Worm (Caenorhabditis elegans) whole organism, L3 larva: ENCODE measurements around the gene adh-5.

Experiments used
- R02D3.7 ChIP-seq: fragments of 150-350 bp; optimal IDR thresholded peaks from 2 replicates; lab custom pipeline; 2014; ENCODE audit warnings: missing biosample characterization, missing genetic modification characterization
- ZK546.5 ChIP-seq: sonication (generic microtip); optimal IDR thresholded peaks from 2 replicates; lab custom pipeline; 2017; ENCODE audit warnings: missing biosample characterization, missing genetic modification characterization
- aly-2 ChIP-seq: fragments of 150-350 bp; optimal IDR thresholded peaks from 2 replicates; lab custom pipeline; 2014; ENCODE audit warnings: missing biosample characterization, missing genetic modification characterization
- ama-1 ChIP-seq: fragments of 150-350 bp; optimal IDR thresholded peaks from 2 replicates; lab custom pipeline; 2018
- ceh-16 ChIP-seq: sonication (generic microtip); optimal IDR thresholded peaks from 2 replicates; lab custom pipeline; 2017; ENCODE audit warnings: missing biosample characterization, missing genetic modification characterization
- ceh-82 ChIP-seq: fragments of 150-350 bp; optimal IDR thresholded peaks from 2 replicates; lab custom pipeline; 2014; ENCODE audit warnings: missing biosample characterization, missing genetic modification characterization
- ceh-9 ChIP-seq: sonication (generic microtip); optimal IDR thresholded peaks from 2 replicates; lab custom pipeline; 2018; ENCODE audit warnings: missing biosample characterization, missing genetic modification characterization
- egl-27 ChIP-seq: sonication (generic microtip); optimal IDR thresholded peaks from 4 replicates; lab custom pipeline; 2017; ENCODE audit warnings: missing biosample characterization, missing genetic modification reagents, missing genetic modification characterization
- egl-5 ChIP-seq: fragments of 150-350 bp; optimal IDR thresholded peaks from 2 replicates; lab custom pipeline; 2017; ENCODE audit warnings: missing biosample characterization, missing genetic modification reagents, missing genetic modification characterization, inconsistent platforms
- elt-2 ChIP-seq: sonication (generic microtip); optimal IDR thresholded peaks from 2 replicates; lab custom pipeline; 2016; ENCODE audit warnings: missing genetic modification reagents, mild to moderate bottlenecking, missing genetic modification characterization, missing compliant biosample characterization
- elt-3 ChIP-seq, 3 experiments: fragments of 150-350 bp in 1 of 3; sonication (generic microtip) in 2 of 3; optimal IDR thresholded peaks; 2 replicates in 2 of 3; 4 replicates in 1 of 3; lab custom pipeline; 2014 to 2017; ENCODE audit warnings: missing biosample characterization in 3 of 3, missing genetic modification characterization in 3 of 3
- eor-1 ChIP-seq, 2 experiments: fragments of 150-350 bp; optimal IDR thresholded peaks; 2 replicates each; lab custom pipeline; 2014 to 2018; ENCODE audit warnings: missing biosample characterization in 2 of 2, missing genetic modification characterization in 2 of 2
- fos-1 ChIP-seq: fragments of 150-350 bp; optimal IDR thresholded peaks from 2 replicates; lab custom pipeline; 2014; ENCODE audit warnings: missing biosample characterization, missing genetic modification characterization
- hmg-11 ChIP-seq: sonication (generic microtip); optimal IDR thresholded peaks from 2 replicates; lab custom pipeline; 2016; ENCODE audit warnings: missing genetic modification characterization, missing compliant biosample characterization
- jun-1 ChIP-seq: fragments of 150-350 bp; optimal IDR thresholded peaks from 2 replicates; lab custom pipeline; 2014; ENCODE audit warnings: missing biosample characterization, missing genetic modification reagents, missing genetic modification characterization
- lin-15B ChIP-seq: fragments of 150-350 bp; optimal IDR thresholded peaks from 2 replicates; lab custom pipeline; 2014; ENCODE audit warnings: missing biosample characterization, missing genetic modification characterization
- lin-39 ChIP-seq: fragments of 150-350 bp; optimal IDR thresholded peaks from 2 replicates; lab custom pipeline; 2018; ENCODE audit warnings: missing biosample characterization, missing genetic modification reagents, missing genetic modification characterization
- lsy-12 ChIP-seq: sonication (generic microtip); optimal IDR thresholded peaks from 2 replicates; lab custom pipeline; 2016; ENCODE audit warnings: mild to moderate bottlenecking, missing genetic modification characterization, missing compliant biosample characterization
- mdl-1 ChIP-seq: fragments of 150-350 bp; optimal IDR thresholded peaks from 2 replicates; lab custom pipeline; 2014; ENCODE audit warnings: missing biosample characterization, missing genetic modification characterization
- mml-1 ChIP-seq: fragments of 150-350 bp; sonication (generic microtip); optimal IDR thresholded peaks from 3 replicates; lab custom pipeline; 2014; ENCODE audit warnings: missing biosample characterization, missing genetic modification characterization
- nfya-1 ChIP-seq: sonication (generic microtip); optimal IDR thresholded peaks from 2 replicates; lab custom pipeline; 2017; ENCODE audit warnings: missing genetic modification characterization, mild to moderate bottlenecking, missing compliant biosample characterization, antibody characterized with exemption, moderate library complexity; ENCODE audit not compliant: insufficient read depth
- nhr-11 ChIP-seq: fragments of 150-350 bp; optimal IDR thresholded peaks from 2 replicates; lab custom pipeline; 2014; ENCODE audit warnings: missing biosample characterization, missing genetic modification characterization
- nhr-12 ChIP-seq: fragments of 150-350 bp; optimal IDR thresholded peaks from 2 replicates; lab custom pipeline; 2014; ENCODE audit warnings: missing biosample characterization, missing genetic modification characterization
- nhr-23 ChIP-seq: fragments of 150-350 bp; optimal IDR thresholded peaks from 2 replicates; lab custom pipeline; 2014; ENCODE audit warnings: missing biosample characterization, missing genetic modification reagents, missing genetic modification characterization
- nhr-237 ChIP-seq: fragments of 150-350 bp; optimal IDR thresholded peaks from 2 replicates; lab custom pipeline; 2014; ENCODE audit warnings: missing biosample characterization, missing genetic modification characterization
- nhr-25 ChIP-seq: sonication (generic microtip); optimal IDR thresholded peaks from 2 replicates; lab custom pipeline; 2017; ENCODE audit warnings: missing biosample characterization, missing genetic modification characterization
- nhr-28 ChIP-seq: fragments of 150-350 bp; optimal IDR thresholded peaks from 2 replicates; lab custom pipeline; 2014; ENCODE audit warnings: missing biosample characterization, missing genetic modification characterization
- nhr-67 ChIP-seq: fragments of 150-350 bp; optimal IDR thresholded peaks from 2 replicates; lab custom pipeline; 2014; ENCODE audit warnings: missing biosample characterization, missing genetic modification characterization
- nhr-76 ChIP-seq: fragments of 150-350 bp; sonication (generic microtip); optimal IDR thresholded peaks from 5 replicates; lab custom pipeline; 2014; ENCODE audit warnings: missing biosample characterization, missing genetic modification characterization
- pha-4 ChIP-seq: fragments of 150-350 bp; optimal IDR thresholded peaks from 2 replicates; lab custom pipeline; 2014; ENCODE audit warnings: missing biosample characterization, missing genetic modification reagents, missing genetic modification characterization
- pqm-1 ChIP-seq: fragments of 150-350 bp; optimal IDR thresholded peaks from 2 replicates; lab custom pipeline; 2017; ENCODE audit warnings: missing biosample characterization, missing genetic modification characterization, inconsistent platforms
- sea-2 ChIP-seq: fragments of 150-350 bp; sonication (generic microtip); optimal IDR thresholded peaks from 4 replicates; lab custom pipeline; 2014; ENCODE audit warnings: missing biosample characterization, missing genetic modification reagents, missing genetic modification characterization
- tbx-2 ChIP-seq: sonication (generic microtip); optimal IDR thresholded peaks from 2 replicates; lab custom pipeline; 2016; ENCODE audit warnings: mild to moderate bottlenecking, missing genetic modification characterization, missing compliant biosample characterization
- unc-39 ChIP-seq: sonication (generic microtip); optimal IDR thresholded peaks from 4 replicates; lab custom pipeline; 2017; ENCODE audit warnings: missing biosample characterization, missing genetic modification characterization
- unc-62 ChIP-seq: fragments of 150-350 bp; sonication (generic microtip); optimal IDR thresholded peaks from 4 replicates; lab custom pipeline; 2014; ENCODE audit warnings: missing biosample characterization, missing genetic modification reagents, missing genetic modification characterization
- zag-1 ChIP-seq: fragments of 150-350 bp; optimal IDR thresholded peaks from 2 replicates; lab custom pipeline; 2014; ENCODE audit warnings: missing biosample characterization, missing genetic modification characterization
- ztf-11 ChIP-seq: fragments of 150-350 bp; optimal IDR thresholded peaks from 2 replicates; lab custom pipeline; 2014; ENCODE audit warnings: missing biosample characterization, missing genetic modification characterization
- ztf-4 ChIP-seq: fragments of 150-350 bp; optimal IDR thresholded peaks from 2 replicates; lab custom pipeline; 2014; ENCODE audit warnings: missing biosample characterization, missing genetic modification characterization

Gene adh-5

DNA sequence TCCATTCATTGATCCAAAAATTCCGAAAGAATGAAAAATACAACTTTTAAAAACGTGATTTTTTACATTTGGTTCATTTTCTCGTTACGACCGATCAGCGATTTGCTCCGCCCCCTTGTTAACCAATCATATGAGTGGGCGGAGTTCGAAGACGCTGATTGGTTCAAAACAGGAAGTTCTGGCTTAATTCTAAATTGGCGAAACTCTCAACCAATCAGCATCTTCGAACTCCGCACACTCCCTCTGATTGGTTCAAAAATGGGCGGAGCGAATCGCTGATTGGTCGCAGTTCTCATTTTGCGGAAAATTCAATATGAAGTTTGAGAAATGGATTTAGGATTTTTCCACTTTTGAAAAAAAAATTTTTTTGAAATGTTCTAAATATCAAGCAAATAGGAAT, 34.3 kb downstream of the adh-5 start:
- TF ChIP-seq lin-15B (tag; lab: Kevin White, UChicago) (no peak), nfya-1 (tag; lab: Kevin White, UChicago) (peak; percentile 84)

DNA sequence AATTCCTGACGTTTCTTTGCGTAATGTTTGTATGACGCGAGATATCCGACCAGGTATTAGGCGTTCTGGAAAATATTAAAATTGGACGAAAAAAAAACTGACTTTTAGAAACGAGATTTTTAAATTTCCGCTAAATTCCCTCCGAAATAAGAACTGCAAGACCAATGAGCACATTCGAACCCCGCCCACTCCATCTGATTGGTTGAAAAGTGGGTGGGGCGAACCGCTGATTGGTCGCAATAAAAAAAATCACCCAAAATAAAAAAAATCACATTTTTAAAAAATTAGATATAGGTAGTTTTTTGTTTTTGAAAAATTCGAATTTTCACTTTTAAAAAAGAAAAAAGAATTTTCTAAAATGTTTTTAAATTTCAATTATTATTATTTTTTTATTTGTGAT, 37.5 kb downstream of the adh-5 start:
- TF ChIP-seq eor-1 (tag; optimal IDR thresholded peaks at IDR 0.05; lab: Kevin White, UChicago) (no peak), ceh-9 (tag; lab: Kevin White, UChicago) (no peak), nfya-1 (tag; lab: Kevin White, UChicago) (peak; percentile 87)

DNA sequence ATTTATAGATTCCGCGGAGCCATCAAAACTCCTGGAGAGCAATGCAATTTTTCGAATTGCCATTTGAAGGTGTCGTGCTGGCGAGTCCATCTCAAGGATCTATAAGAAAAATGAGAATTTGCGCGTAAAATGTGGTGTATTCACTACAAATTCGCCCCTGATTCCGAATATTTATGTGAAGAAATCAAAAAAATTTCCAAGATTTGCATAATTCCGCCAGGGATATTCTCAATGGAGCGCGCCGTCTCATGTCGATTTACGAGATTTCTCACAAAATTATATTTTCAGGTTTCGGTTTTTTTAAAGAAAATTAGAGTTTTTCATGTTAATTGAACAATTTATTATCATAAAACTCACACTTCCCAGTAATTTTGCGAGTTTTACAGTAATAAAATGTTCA, 38.2 kb downstream of the adh-5 start, which contains the start of gene Y50D4C.6:
TSS of gene Y50D4C.6 (minus strand) at position 101 of the 400 bp plus-strand sequence.
- TF ChIP-seq ama-1 = no peak
- TF ChIP-seq nfya-1 (tag; lab: Kevin White, UChicago) = no peak
- TF ChIP-seq nhr-76 (tag; lab: Kevin White, UChicago) = no peak
- TF ChIP-seq nhr-11 = no peak
- TF ChIP-seq, all 47 proteins: peak for 0

DNA sequence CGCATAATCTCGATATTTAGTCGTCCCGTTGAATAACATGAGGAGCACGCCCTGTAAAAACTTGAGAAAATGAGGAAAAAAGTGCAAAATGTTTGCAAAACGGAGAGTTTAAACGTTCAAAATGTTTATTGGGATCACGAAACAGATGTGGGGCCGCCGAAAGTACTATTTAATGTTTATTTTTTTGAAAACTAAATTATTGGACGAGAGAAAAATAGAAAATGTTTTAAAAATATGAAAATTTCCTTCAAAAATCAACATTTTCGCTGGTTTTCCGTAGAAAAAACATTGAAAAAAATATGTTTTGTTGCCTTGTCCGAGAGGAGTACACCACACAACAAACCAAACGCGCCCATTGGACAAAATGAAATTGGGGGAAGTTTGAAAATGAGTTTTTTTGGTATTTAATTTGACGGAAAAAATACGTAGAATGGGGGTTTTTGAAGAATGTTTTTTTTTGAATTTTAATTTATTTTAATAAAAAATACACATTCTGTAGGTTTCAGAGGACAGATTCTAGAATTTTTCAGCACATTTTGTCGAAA, 53.2 kb downstream of the adh-5 start, which contains the start of gene sqv-6:
TSS of gene sqv-6 (minus strand) at position 51 of the 545 bp plus-strand sequence.
- TF ChIP-seq ZK546.5 (no peak), nhr-67 (tag; lab: Kevin White, UChicago) (no peak), nhr-76 (tag; lab: Kevin White, UChicago) (no peak), nhr-12 (tag; lab: Kevin White, UChicago) (no peak), nhr-237 (no peak), lin-15B (tag; lab: Kevin White, UChicago) (peak; percentile 53), egl-5 (peak; percentile 50), pha-4 (peak; percentile 71), nfya-1 (tag; lab: Kevin White, UChicago) (peak; percentile 91), fos-1 (no peak), nhr-25 (tag; lab: Kevin White, UChicago) (no peak), hmg-11 (tag; lab: Kevin White, UChicago) (peak; percentile 49), elt-2 (tag; lab: Kevin White, UChicago) (no peak), pqm-1 (tag; lab: Kevin White, UChicago) (no peak), R02D3.7 (tag; lab: Kevin White, UChicago) (no peak), egl-27 (no peak), aly-2 (tag; lab: Kevin White, UChicago) (no peak), zag-1 (tag; lab: Kevin White, UChicago) (no peak), ceh-82 (tag; lab: Kevin White, UChicago) (no peak), unc-62 (GFP tag; lab: Kevin White, UChicago) (no peak), ama-1 (no peak), lin-39 (tag; lab: Kevin White, UChicago) (peak; percentile 49), sea-2 (GFP tag; lab: Kevin White, UChicago) (no peak), mml-1 (no peak), nhr-23 (peak; percentile 41), nhr-28 (no peak), tbx-2 (tag; lab: Kevin White, UChicago) (no peak), ztf-4 (tag; lab: Kevin White, UChicago) (no peak), elt-3 (tag; optimal IDR thresholded peaks at IDR 0.05; lab: Kevin White, UChicago) (no peak), mdl-1 (tag; lab: Kevin White, UChicago) (no peak), lsy-12 (no peak), eor-1 (tag; optimal IDR thresholded peaks at IDR 0.05; lab: Kevin White, UChicago) (no peak), unc-39 (tag; lab: Kevin White, UChicago) (no peak), jun-1 (tag; lab: Kevin White, UChicago) (no peak), ztf-11 (tag; lab: Kevin White, UChicago) (no peak), ceh-16 (tag; lab: Kevin White, UChicago) (no peak)
